Worm (Caenorhabditis elegans) whole organism, mixed stage, embryonic: Measurements from ENCODE around the gene R10E12.2.
A peak's percentile ranks its signal among the peaks of the same experiment; 100 is the strongest.

Experiments
- M03D4.4 ChIP-seq: sonication (generic microtip); optimal IDR thresholded peaks from 2 replicates; lab custom pipeline; 2017; ENCODE audit warnings: mild to moderate bottlenecking, missing genetic modification characterization, missing compliant biosample characterization
- bed-3 ChIP-seq: fragments of 200-800 bp; sonication (Bioruptor generic); optimal IDR thresholded peaks from 3 replicates; lab custom pipeline; 2018; ENCODE audit warnings: mild to moderate bottlenecking, missing genetic modification characterization, moderate library complexity, missing compliant biosample characterization
- ceh-39 ChIP-seq: fragments of 150-350 bp; optimal IDR thresholded peaks from 2 replicates; lab custom pipeline; 2014; ENCODE audit warnings: missing biosample characterization, missing genetic modification characterization
- ceh-83 ChIP-seq: fragments of 200-800 bp; sonication (Bioruptor generic); optimal IDR thresholded peaks from 2 replicates; lab custom pipeline; 2018; ENCODE audit warnings: mild to moderate bottlenecking, missing genetic modification characterization, missing compliant biosample characterization
- ces-1 ChIP-seq: fragments of 150-350 bp; optimal IDR thresholded peaks from 2 replicates; lab custom pipeline; 2014; ENCODE audit warnings: missing biosample characterization, missing genetic modification reagents, missing genetic modification characterization
- cnd-1 ChIP-seq: fragments of 200-800 bp; sonication (Bioruptor generic); optimal IDR thresholded peaks from 2 replicates; lab custom pipeline; 2018; ENCODE audit warnings: mild to moderate bottlenecking, missing genetic modification characterization, missing compliant biosample characterization
- drap-1 ChIP-seq: fragments of 200-800 bp; sonication (Bioruptor generic); optimal IDR thresholded peaks from 3 replicates; lab custom pipeline; 2018; ENCODE audit warnings: mild to moderate bottlenecking, missing genetic modification characterization, missing compliant biosample characterization
- elt-3 ChIP-seq: fragments of 150-350 bp; optimal IDR thresholded peaks from 2 replicates; lab custom pipeline; 2014; ENCODE audit warnings: missing biosample characterization, missing genetic modification characterization
- ham-2 ChIP-seq: fragments of 200-800 bp; sonication (Bioruptor generic); optimal IDR thresholded peaks from 2 replicates; lab custom pipeline; 2018; ENCODE audit warnings: mild to moderate bottlenecking, missing genetic modification characterization, missing compliant biosample characterization
- hlh-1 ChIP-seq: fragments of 150-350 bp; optimal IDR thresholded peaks from 2 replicates; lab custom pipeline; 2014; ENCODE audit warnings: missing biosample characterization, missing genetic modification reagents, missing genetic modification characterization
- lin-32 ChIP-seq: fragments of 200-800 bp; sonication (Bioruptor generic); optimal IDR thresholded peaks from 2 replicates; lab custom pipeline; 2018; ENCODE audit warnings: mild to moderate bottlenecking, missing genetic modification characterization, missing compliant biosample characterization
- lsy-2 ChIP-seq: fragments of 150-350 bp; optimal IDR thresholded peaks from 2 replicates; lab custom pipeline; 2014; ENCODE audit warnings: missing biosample characterization, missing genetic modification characterization
- mab-5 ChIP-seq: fragments of 150-350 bp; optimal IDR thresholded peaks from 2 replicates; lab custom pipeline; 2014; ENCODE audit warnings: missing biosample characterization, missing genetic modification characterization
- mep-1 ChIP-seq: fragments of 150-350 bp; optimal IDR thresholded peaks from 2 replicates; lab custom pipeline; 2017; ENCODE audit warnings: missing biosample characterization, missing genetic modification reagents, missing genetic modification characterization, inconsistent platforms
- mls-2 ChIP-seq: sonication (generic microtip); optimal IDR thresholded peaks from 2 replicates; lab custom pipeline; 2016; ENCODE audit warnings: mild to moderate bottlenecking, missing genetic modification characterization, moderate library complexity, missing compliant biosample characterization
- nhr-12 ChIP-seq: fragments of 150-350 bp; optimal IDR thresholded peaks from 2 replicates; lab custom pipeline; 2014; ENCODE audit warnings: missing biosample characterization, missing genetic modification characterization
- nhr-237 ChIP-seq: fragments of 150-350 bp; optimal IDR thresholded peaks from 2 replicates; lab custom pipeline; 2014; ENCODE audit warnings: missing biosample characterization, missing genetic modification characterization
- nhr-76 ChIP-seq: sonication (generic microtip); optimal IDR thresholded peaks from 2 replicates; lab custom pipeline; 2017; ENCODE audit warnings: missing biosample characterization, missing genetic modification characterization
- pha-4 ChIP-seq: fragments of 150-350 bp; optimal IDR thresholded peaks from 2 replicates; lab custom pipeline; 2018; ENCODE audit warnings: missing biosample characterization, missing genetic modification reagents, missing genetic modification characterization
- sem-2 ChIP-seq: fragments of 200-800 bp; sonication (Bioruptor generic); optimal IDR thresholded peaks from 2 replicates; lab custom pipeline; 2018; ENCODE audit warnings: mild to moderate bottlenecking, missing genetic modification characterization, missing compliant biosample characterization
- snpc-4 ChIP-seq: fragments of 150-350 bp; optimal IDR thresholded peaks from 2 replicates; lab custom pipeline; 2014; ENCODE audit warnings: missing biosample characterization, missing genetic modification characterization
- sptf-1 ChIP-seq: sonication (generic microtip); optimal IDR thresholded peaks from 2 replicates; lab custom pipeline; 2017; ENCODE audit warnings: mild to moderate bottlenecking, missing genetic modification characterization, moderate library complexity, missing compliant biosample characterization
- tbx-8 ChIP-seq: fragments of 200-800 bp; sonication (Bioruptor generic); optimal IDR thresholded peaks from 2 replicates; lab custom pipeline; 2018; ENCODE audit warnings: mild to moderate bottlenecking, missing genetic modification characterization, moderate library complexity, missing compliant biosample characterization
- unc-120 ChIP-seq: sonication (generic microtip); optimal IDR thresholded peaks from 2 replicates; lab custom pipeline; 2017; ENCODE audit warnings: missing genetic modification characterization, missing compliant biosample characterization; ENCODE audit not compliant: poor library complexity, severe bottlenecking
- unc-39 ChIP-seq: fragments of 150-350 bp; optimal IDR thresholded peaks from 2 replicates; lab custom pipeline; 2014; ENCODE audit warnings: missing biosample characterization, missing genetic modification characterization
- unc-62 ChIP-seq: fragments of 150-350 bp; optimal IDR thresholded peaks from 2 replicates; lab custom pipeline; 2014; ENCODE audit warnings: missing biosample characterization, missing genetic modification reagents, missing genetic modification characterization
- zip-8 ChIP-seq: fragments of 150-350 bp; optimal IDR thresholded peaks from 2 replicates; lab custom pipeline; 2014; ENCODE audit warnings: missing biosample characterization, missing genetic modification characterization
- ztf-11 ChIP-seq: fragments of 150-350 bp; optimal IDR thresholded peaks from 2 replicates; lab custom pipeline; 2014; ENCODE audit warnings: missing biosample characterization, missing genetic modification characterization

The R10E12.2 gene

DNA sequence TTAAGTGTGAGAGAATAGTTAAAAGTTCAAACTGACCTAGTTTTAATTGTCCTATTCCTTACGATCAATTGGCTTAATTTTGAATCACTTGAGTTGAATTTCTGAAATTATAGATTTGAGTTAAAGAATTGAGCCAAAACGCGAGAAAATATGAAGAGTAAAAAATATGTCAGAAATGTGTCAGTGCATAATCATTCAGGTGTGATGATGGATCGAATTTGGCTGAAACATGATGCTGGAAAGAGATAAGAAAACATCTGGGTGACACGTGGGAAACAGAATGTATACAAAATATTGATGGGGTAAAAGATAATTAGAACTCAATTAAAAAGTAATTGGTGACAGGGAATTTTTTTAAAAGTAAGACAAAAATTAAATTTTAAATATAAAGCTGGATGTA lies at the start of gene R10E12.2:
Gene R10E12.2, minus strand, starts transcription at position 101 of the 400 bp plus-strand sequence.
- no peak for TF ChIP-seq nhr-237
- no peak for TF ChIP-seq zip-8 (tag; lab: Kevin White, UChicago)
- no peak for TF ChIP-seq mab-5 (tag; lab: Kevin White, UChicago)
- no peak for TF ChIP-seq ztf-11 (tag; lab: Kevin White, UChicago)
- no peak for TF ChIP-seq hlh-1 (tag; lab: Kevin White, UChicago)
- TF ChIP-seq nhr-76 (tag; lab: Kevin White, UChicago): no peak
- no peak for TF ChIP-seq ceh-39 (tag; lab: Kevin White, UChicago)
- no peak for TF ChIP-seq unc-62 (GFP tag; lab: Kevin White, UChicago)
- no peak for TF ChIP-seq unc-39 (tag; lab: Kevin White, UChicago)
- no peak for TF ChIP-seq ceh-83 (GFP tag; lab: Kevin White, UChicago)
- TF ChIP-seq snpc-4 (tag; lab: Kevin White, UChicago): no peak
- no peak for TF ChIP-seq bed-3 (GFP tag; lab: Kevin White, UChicago)
- TF ChIP-seq sem-2 (GFP tag; lab: Kevin White, UChicago): no peak

DNA sequence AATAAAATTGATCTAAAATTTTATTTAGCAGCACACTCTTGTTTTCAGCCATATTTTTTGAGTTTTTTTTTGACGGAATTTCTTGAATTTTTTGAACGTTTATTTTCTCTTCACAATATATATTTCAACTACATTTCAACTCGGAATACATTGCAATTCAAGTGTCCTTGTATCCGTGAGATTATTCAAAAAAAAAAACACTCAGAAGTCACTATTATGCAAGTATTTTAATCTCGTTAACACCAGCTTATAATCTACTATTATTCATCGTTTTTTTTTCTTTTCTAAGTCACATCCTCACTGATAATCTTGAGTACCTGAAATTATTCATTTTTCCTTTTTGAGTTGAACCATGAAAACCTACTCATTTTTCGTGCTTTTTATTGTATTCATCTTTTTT lies 49.8 kb upstream of the R10E12.2 start, which contains the start of gene ins-21:
Gene ins-21, plus strand, starts transcription at position 301 of the 400 bp plus-strand sequence.
- TF ChIP-seq drap-1 (GFP tag; lab: Kevin White, UChicago) (no peak), sem-2 (GFP tag; lab: Kevin White, UChicago) (no peak), ceh-39 (tag; lab: Kevin White, UChicago) (no peak), hlh-1 (tag; lab: Kevin White, UChicago) (no peak), M03D4.4 (no peak), nhr-12 (tag; lab: Kevin White, UChicago) (no peak), bed-3 (GFP tag; lab: Kevin White, UChicago) (no peak), tbx-8 (GFP tag; lab: Kevin White, UChicago) (no peak), unc-62 (GFP tag; lab: Kevin White, UChicago) (no peak), lin-32 (GFP tag; lab: Kevin White, UChicago) (no peak), lsy-2 (tag; lab: Kevin White, UChicago) (no peak), cnd-1 (tag; lab: Kevin White, UChicago) (no peak), mls-2 (no peak), pha-4 (no peak)

DNA sequence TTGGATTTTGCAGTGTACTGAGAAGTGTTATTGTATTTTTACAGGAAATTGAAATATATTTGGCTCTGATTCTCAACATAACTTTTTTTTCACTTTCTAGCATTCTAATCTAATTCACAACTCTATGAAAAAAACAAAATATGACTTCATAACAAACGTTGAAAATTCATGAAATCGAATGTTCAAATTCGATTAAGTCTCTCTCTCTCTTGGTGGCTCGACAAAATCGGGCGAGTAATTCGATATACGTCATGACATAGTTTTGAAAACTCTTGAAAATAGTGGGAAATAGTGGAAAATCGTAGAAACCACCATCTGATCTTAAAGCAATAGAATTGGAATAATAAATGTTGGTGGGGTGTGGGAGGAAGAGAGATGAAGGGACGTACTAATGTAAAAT lies 44.3 kb upstream of the R10E12.2 start:
- peak; percentile 95 for TF ChIP-seq ces-1
- TF ChIP-seq unc-120 (tag; lab: Kevin White, UChicago): no peak

DNA sequence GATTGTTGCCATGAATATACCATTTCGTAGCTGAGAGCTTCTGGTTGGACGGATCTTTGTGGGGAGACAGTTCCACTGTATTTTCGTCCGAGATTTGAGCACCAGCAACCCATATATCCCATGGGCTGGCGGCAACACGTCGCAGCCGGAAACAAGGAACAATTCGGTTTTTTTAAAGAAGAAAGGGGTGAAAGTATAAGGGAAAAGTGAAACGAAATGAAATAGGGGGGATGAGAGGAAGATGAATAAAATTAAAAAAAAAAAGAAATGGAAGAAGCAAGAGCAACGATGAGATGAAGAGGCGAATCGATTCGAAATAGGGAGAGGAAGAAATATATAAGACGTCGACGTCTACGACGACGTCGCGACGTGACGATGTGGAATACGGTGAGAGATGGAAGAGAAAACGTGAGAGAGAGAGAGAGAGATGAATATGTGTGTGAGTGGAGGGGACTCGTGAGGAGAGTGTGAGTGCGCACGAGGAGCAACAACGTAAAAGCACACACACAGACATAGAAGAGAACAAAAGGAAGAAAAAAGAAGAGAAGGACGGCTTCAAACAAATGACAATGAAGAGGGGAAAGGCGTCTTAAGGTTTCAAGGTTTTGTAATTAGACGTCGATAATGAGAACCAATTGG lies 42.9 kb upstream of the R10E12.2 start, which contains the start of gene rgs-1:
Gene rgs-1, minus strand, starts transcription at position 146 of the 639 bp plus-strand sequence.
- TF ChIP-seq unc-62 (GFP tag; lab: Kevin White, UChicago) (peak; percentile 25), mep-1 (tag; lab: Kevin White, UChicago) (peak; percentile 35), lsy-2 (tag; lab: Kevin White, UChicago) (peak; percentile 1), tbx-8 (GFP tag; lab: Kevin White, UChicago) (no peak), sptf-1 (tag; lab: Kevin White, UChicago) (peak; percentile 38), ces-1 (peak; percentile 59), ceh-83 (GFP tag; lab: Kevin White, UChicago) (no peak), nhr-12 (tag; lab: Kevin White, UChicago) (no peak)

DNA sequence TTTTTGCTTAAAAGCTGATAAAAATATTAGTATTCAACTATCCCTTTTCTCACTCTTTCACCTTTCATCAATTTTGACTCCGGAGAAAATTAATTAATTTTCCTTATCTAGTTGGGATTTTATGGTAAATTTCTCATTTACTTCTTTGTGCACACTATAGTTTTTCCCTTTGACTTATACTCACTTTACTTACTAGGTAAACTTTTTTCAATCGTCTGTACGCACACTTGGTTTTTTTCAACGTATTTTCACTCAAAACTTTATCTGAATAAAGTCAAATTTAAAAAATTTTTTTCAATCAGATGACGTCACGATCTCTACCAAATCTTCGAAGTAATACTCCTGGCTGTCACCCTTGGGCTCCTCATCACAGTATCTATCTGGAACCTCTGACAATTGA lies 38.5 kb upstream of the R10E12.2 start, which contains the start of gene C05B5.16:
Gene C05B5.16, plus strand, starts transcription at position 301 of the 400 bp plus-strand sequence.
- TF ChIP-seq ham-2 (no peak), drap-1 (GFP tag; lab: Kevin White, UChicago) (no peak), tbx-8 (GFP tag; lab: Kevin White, UChicago) (no peak), mep-1 (tag; lab: Kevin White, UChicago) (no peak), unc-39 (tag; lab: Kevin White, UChicago) (no peak), pha-4 (no peak)

DNA sequence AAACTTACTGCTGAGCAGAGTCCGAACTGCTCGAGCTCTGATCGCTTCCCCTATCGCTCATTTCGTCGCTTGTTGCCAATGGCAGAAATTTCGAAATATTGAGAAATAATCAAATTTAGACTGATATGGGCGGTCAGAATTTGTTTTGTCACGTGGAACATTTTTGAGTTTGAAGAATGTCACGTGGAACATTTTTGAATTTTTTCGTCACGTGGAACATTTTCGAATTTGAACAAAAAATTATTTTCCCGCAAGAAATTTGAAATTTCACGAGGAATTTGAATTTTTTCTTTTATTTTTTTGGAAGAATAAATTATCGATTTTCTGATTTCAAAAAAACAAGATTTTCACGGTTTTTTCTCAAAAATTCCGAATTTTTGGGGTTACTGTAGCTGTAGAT lies 36.5 kb upstream of the R10E12.2 start, which contains the start of gene fbxa-155:
Gene fbxa-155, minus strand, starts transcription at position 101 of the 400 bp plus-strand sequence.
- no peak for TF ChIP-seq elt-3 (tag; lab: Kevin White, UChicago)
- TF ChIP-seq mls-2: no peak
- no peak for TF ChIP-seq cnd-1 (tag; lab: Kevin White, UChicago)
- TF ChIP-seq drap-1 (GFP tag; lab: Kevin White, UChicago): no peak
- TF ChIP-seq mab-5 (tag; lab: Kevin White, UChicago): no peak
- TF ChIP-seq sptf-1 (tag; lab: Kevin White, UChicago): no peak
- TF ChIP-seq lsy-2 (tag; lab: Kevin White, UChicago): no peak
- TF ChIP-seq unc-39 (tag; lab: Kevin White, UChicago): no peak
- TF ChIP-seq nhr-237: no peak
- no peak for TF ChIP-seq nhr-12 (tag; lab: Kevin White, UChicago)
